Worm (Caenorhabditis elegans) whole organism, L3 larva: ENCODE data around the gene C33H5.16.

Experiments used
- aly-2 ChIP-seq: fragments of 150-350 bp; optimal IDR thresholded peaks from 2 replicates; lab custom pipeline; 2014; ENCODE audit warnings: missing biosample characterization, missing genetic modification characterization
- ama-1 ChIP-seq: fragments of 150-350 bp; optimal IDR thresholded peaks from 2 replicates; lab custom pipeline; 2018
- ceh-28 ChIP-seq: fragments of 150-350 bp; optimal IDR thresholded peaks from 2 replicates; lab custom pipeline; 2014; ENCODE audit warnings: missing biosample characterization, missing genetic modification reagents, missing genetic modification characterization
- ceh-82 ChIP-seq: fragments of 150-350 bp; optimal IDR thresholded peaks from 2 replicates; lab custom pipeline; 2014; ENCODE audit warnings: missing biosample characterization, missing genetic modification characterization
- egl-5 ChIP-seq: fragments of 150-350 bp; optimal IDR thresholded peaks from 2 replicates; lab custom pipeline; 2017; ENCODE audit warnings: missing biosample characterization, missing genetic modification reagents, missing genetic modification characterization, inconsistent platforms
- elt-1 ChIP-seq: fragments of 150-350 bp; optimal IDR thresholded peaks from 2 replicates; lab custom pipeline; 2014; ENCODE audit warnings: missing biosample characterization, missing genetic modification characterization
- elt-2 ChIP-seq: sonication (generic microtip); optimal IDR thresholded peaks from 2 replicates; lab custom pipeline; 2016; ENCODE audit warnings: missing genetic modification reagents, mild to moderate bottlenecking, missing genetic modification characterization, missing compliant biosample characterization
- eor-1 ChIP-seq, 2 experiments: fragments of 150-350 bp; optimal IDR thresholded peaks; 2 replicates each; lab custom pipeline; 2014 to 2018; ENCODE audit warnings: missing biosample characterization in 2 of 2, missing genetic modification characterization in 2 of 2
- fkh-10 ChIP-seq: sonication (generic microtip); optimal IDR thresholded peaks from 2 replicates; lab custom pipeline; 2017; ENCODE audit warnings: missing biosample characterization, missing genetic modification reagents, missing genetic modification characterization
- fkh-2 ChIP-seq: fragments of 150-350 bp; optimal IDR thresholded peaks from 2 replicates; lab custom pipeline; 2014; ENCODE audit warnings: missing biosample characterization, missing genetic modification reagents, missing genetic modification characterization
- lin-15B ChIP-seq: fragments of 150-350 bp; optimal IDR thresholded peaks from 2 replicates; lab custom pipeline; 2014; ENCODE audit warnings: missing biosample characterization, missing genetic modification characterization
- lin-39 ChIP-seq: fragments of 150-350 bp; optimal IDR thresholded peaks from 2 replicates; lab custom pipeline; 2018; ENCODE audit warnings: missing biosample characterization, missing genetic modification reagents, missing genetic modification characterization
- lsy-12 ChIP-seq: sonication (generic microtip); optimal IDR thresholded peaks from 2 replicates; lab custom pipeline; 2016; ENCODE audit warnings: mild to moderate bottlenecking, missing genetic modification characterization, missing compliant biosample characterization
- mdl-1 ChIP-seq: fragments of 150-350 bp; optimal IDR thresholded peaks from 2 replicates; lab custom pipeline; 2014; ENCODE audit warnings: missing biosample characterization, missing genetic modification characterization
- mml-1 ChIP-seq: fragments of 150-350 bp; sonication (generic microtip); optimal IDR thresholded peaks from 3 replicates; lab custom pipeline; 2014; ENCODE audit warnings: missing biosample characterization, missing genetic modification characterization
- nfya-1 ChIP-seq: sonication (generic microtip); optimal IDR thresholded peaks from 2 replicates; lab custom pipeline; 2017; ENCODE audit warnings: missing genetic modification characterization, mild to moderate bottlenecking, missing compliant biosample characterization, antibody characterized with exemption, moderate library complexity; ENCODE audit not compliant: insufficient read depth
- nhr-12 ChIP-seq: fragments of 150-350 bp; optimal IDR thresholded peaks from 2 replicates; lab custom pipeline; 2014; ENCODE audit warnings: missing biosample characterization, missing genetic modification characterization
- nhr-237 ChIP-seq: fragments of 150-350 bp; optimal IDR thresholded peaks from 2 replicates; lab custom pipeline; 2014; ENCODE audit warnings: missing biosample characterization, missing genetic modification characterization
- nhr-25 ChIP-seq: sonication (generic microtip); optimal IDR thresholded peaks from 2 replicates; lab custom pipeline; 2017; ENCODE audit warnings: missing biosample characterization, missing genetic modification characterization
- nhr-28 ChIP-seq: fragments of 150-350 bp; optimal IDR thresholded peaks from 2 replicates; lab custom pipeline; 2014; ENCODE audit warnings: missing biosample characterization, missing genetic modification characterization
- nhr-43 ChIP-seq: sonication (generic microtip); optimal IDR thresholded peaks from 2 replicates; lab custom pipeline; 2016; ENCODE audit warnings: mild to moderate bottlenecking, missing genetic modification characterization, missing compliant biosample characterization; ENCODE audit not compliant: poor library complexity, severe bottlenecking
- nhr-76 ChIP-seq: fragments of 150-350 bp; sonication (generic microtip); optimal IDR thresholded peaks from 5 replicates; lab custom pipeline; 2014; ENCODE audit warnings: missing biosample characterization, missing genetic modification characterization
- nhr-77 ChIP-seq: fragments of 150-350 bp; optimal IDR thresholded peaks from 2 replicates; lab custom pipeline; 2014; ENCODE audit warnings: missing biosample characterization, missing genetic modification characterization
- pha-4 ChIP-seq: fragments of 150-350 bp; optimal IDR thresholded peaks from 2 replicates; lab custom pipeline; 2014; ENCODE audit warnings: missing biosample characterization, missing genetic modification reagents, missing genetic modification characterization
- pqm-1 ChIP-seq: fragments of 150-350 bp; optimal IDR thresholded peaks from 2 replicates; lab custom pipeline; 2017; ENCODE audit warnings: missing biosample characterization, missing genetic modification characterization, inconsistent platforms
- sea-2 ChIP-seq: fragments of 150-350 bp; sonication (generic microtip); optimal IDR thresholded peaks from 4 replicates; lab custom pipeline; 2014; ENCODE audit warnings: missing biosample characterization, missing genetic modification reagents, missing genetic modification characterization
- skn-1 ChIP-seq: fragments of 150-350 bp; optimal IDR thresholded peaks from 2 replicates; lab custom pipeline; 2014; ENCODE audit warnings: missing biosample characterization, missing genetic modification characterization
- snpc-4 ChIP-seq: fragments of 150-350 bp; optimal IDR thresholded peaks from 2 replicates; lab custom pipeline; 2014; ENCODE audit warnings: missing biosample characterization, missing genetic modification characterization
- unc-39 ChIP-seq: sonication (generic microtip); optimal IDR thresholded peaks from 4 replicates; lab custom pipeline; 2017; ENCODE audit warnings: missing biosample characterization, missing genetic modification characterization
- unc-62 ChIP-seq: fragments of 150-350 bp; sonication (generic microtip); optimal IDR thresholded peaks from 4 replicates; lab custom pipeline; 2014; ENCODE audit warnings: missing biosample characterization, missing genetic modification reagents, missing genetic modification characterization
- ztf-11 ChIP-seq: fragments of 150-350 bp; optimal IDR thresholded peaks from 2 replicates; lab custom pipeline; 2014; ENCODE audit warnings: missing biosample characterization, missing genetic modification characterization
- ztf-4 ChIP-seq: fragments of 150-350 bp; optimal IDR thresholded peaks from 2 replicates; lab custom pipeline; 2014; ENCODE audit warnings: missing biosample characterization, missing genetic modification characterization

The C33H5.16 gene

ce11 chrIV:7817852-7818251 lies 14.7 kb upstream of the C33H5.16 start, which contains the start of gene ric-3 (continued):
- TF ChIP-seq lsy-12, result no peak
- no peak for TF ChIP-seq nhr-25 (tag; lab: Kevin White, UChicago)
- peak; percentile 51 for TF ChIP-seq pha-4
- TF ChIP-seq snpc-4 (tag; lab: Kevin White, UChicago), result peak; percentile 40
- TF ChIP-seq ama-1 (lab: Kevin White, UChicago), result no peak
- no peak for TF ChIP-seq nhr-43 (tag; lab: Kevin White, UChicago)
- no peak for TF ChIP-seq nhr-77
- no peak for TF ChIP-seq mml-1 (tag; lab: Kevin White, UChicago)
- TF ChIP-seq sea-2 (GFP tag; lab: Kevin White, UChicago), result no peak
- no peak for TF ChIP-seq skn-1 (tag; lab: Kevin White, UChicago)
- no peak for TF ChIP-seq aly-2 (tag; lab: Kevin White, UChicago)
- peak; percentile 29 for TF ChIP-seq mdl-1 (tag; lab: Kevin White, UChicago)
- TF ChIP-seq ceh-82 (tag; lab: Kevin White, UChicago), result no peak
- TF ChIP-seq lin-15B (tag; lab: Kevin White, UChicago), result peak; percentile 42

- TF ChIP-seq nhr-77, result no peak
- no peak for TF ChIP-seq elt-1 (tag; lab: Kevin White, UChicago)
- no peak for TF ChIP-seq lin-15B (tag; lab: Kevin White, UChicago)
- peak; percentile 4 for TF ChIP-seq pha-4
- TF ChIP-seq nhr-12 (tag; lab: Kevin White, UChicago), result no peak
- TF ChIP-seq nfya-1 (tag; lab: Kevin White, UChicago), result peak; percentile 11
- TF ChIP-seq egl-5 (tag; lab: Kevin White, UChicago), result peak; percentile 80
- TF ChIP-seq nhr-43 (tag; lab: Kevin White, UChicago), result peak; percentile 38
- TF ChIP-seq pqm-1 (tag; lab: Kevin White, UChicago), result no peak
- TF ChIP-seq nhr-76, result no peak
- no peak for TF ChIP-seq elt-2 (tag; lab: Kevin White, UChicago)
These were observed 13.4 kb upstream of the C33H5.16 start for ce11 chrIV:7816402-7817102.

ce11 chrIV:7815683-7816183 lies 12.6 kb upstream of the C33H5.16 start, which contains the start of gene cdgs-1:
Gene cdgs-1 (minus strand): TSS chrIV:7815733.
- TF ChIP-seq ceh-28 (tag; lab: Kevin White, UChicago), result no peak
- TF ChIP-seq fkh-2 (tag; lab: Kevin White, UChicago), result peak; percentile 55
- peak; percentile 72 for TF ChIP-seq fkh-10 (GFP tag; lab: Kevin White, UChicago)
- TF ChIP-seq nfya-1 (tag; lab: Kevin White, UChicago), result peak; percentile 69
- TF ChIP-seq elt-1 (tag; lab: Kevin White, UChicago), result no peak
- TF ChIP-seq nhr-28 (tag; lab: Kevin White, UChicago), result no peak
- TF ChIP-seq snpc-4 (tag; lab: Kevin White, UChicago), result peak; percentile 49
- no peak for TF ChIP-seq eor-1 (tag; optimal IDR thresholded peaks at IDR 0.05; lab: Kevin White, UChicago)
- peak; percentile 27 for TF ChIP-seq elt-2 (tag; lab: Kevin White, UChicago)
- TF ChIP-seq unc-39 (tag; lab: Kevin White, UChicago), result no peak
- TF ChIP-seq pqm-1 (tag; lab: Kevin White, UChicago), result peak; percentile 1
- no peak for TF ChIP-seq nhr-43 (tag; lab: Kevin White, UChicago)
- TF ChIP-seq nhr-237, result no peak
- TF ChIP-seq ztf-11 (tag; lab: Kevin White, UChicago), result no peak
- TF ChIP-seq egl-5 (tag; lab: Kevin White, UChicago), result peak; percentile 58
- peak; percentile 84 for TF ChIP-seq pha-4
- peak; percentile 26 for TF ChIP-seq mdl-1 (tag; lab: Kevin White, UChicago)

- TF ChIP-seq elt-1 (tag; lab: Kevin White, UChicago), result no peak
- TF ChIP-seq nhr-77, result no peak
- TF ChIP-seq eor-1 (tag; optimal IDR thresholded peaks at IDR 0.05; lab: Kevin White, UChicago), result no peak
- no peak for TF ChIP-seq pha-4
- no peak for TF ChIP-seq elt-2 (tag; lab: Kevin White, UChicago)
- TF ChIP-seq lsy-12, result no peak
- TF ChIP-seq ztf-4 (tag; lab: Kevin White, UChicago), result no peak
- no peak for TF ChIP-seq unc-39 (tag; lab: Kevin White, UChicago)
- TF ChIP-seq unc-62, result no peak
- no peak for TF ChIP-seq lin-39 (tag; lab: Kevin White, UChicago)
These were observed 9.6 kb upstream of the C33H5.16 start, which contains the start of gene zgpa-1 for ce11 chrIV:7812709-7813108. Gene zgpa-1 (minus strand): TSS chrIV:7812809.
